Worm (Caenorhabditis elegans) whole organism, midembryonic: Measurements from ENCODE around the gene che-2.

Experiments
- T22C8.4 ChIP-seq: fragments of 200-800 bp; sonication (Bioruptor generic); IDR thresholded peaks from 2 replicates; pipeline ENCODE4 v1.3.6; 2022; ENCODE audit warnings: missing genetic modification characterization, missing compliant biosample characterization
- cog-1 ChIP-seq: sonication (generic microtip); optimal IDR thresholded peaks from 2 replicates; lab custom pipeline; 2016; ENCODE audit warnings: missing genetic modification characterization, missing compliant biosample characterization
- flt-1 ChIP-seq: fragments of 200-800 bp; sonication (Bioruptor generic); IDR thresholded peaks from 2 replicates; pipeline ENCODE4 v1.3.6; 2022; ENCODE audit warnings: missing genetic modification characterization, missing compliant biosample characterization
- klf-2 ChIP-seq: fragments of 200-800 bp; sonication (Bioruptor generic); conservative IDR thresholded peaks from 2 replicates; pipeline ENCODE4 v1.3.6; 2022; ENCODE audit warnings: missing genetic modification reagents, missing genetic modification characterization, missing compliant biosample characterization
- med-1 ChIP-seq: sonication (generic microtip); optimal IDR thresholded peaks from 2 replicates; lab custom pipeline; 2017; ENCODE audit warnings: missing genetic modification characterization, mild to moderate bottlenecking, missing compliant biosample characterization, antibody characterized with exemption, missing genetic modification reagents; ENCODE audit not compliant: insufficient read depth
- ref-1 ChIP-seq: fragments of 200-800 bp; sonication (Bioruptor generic); conservative IDR thresholded peaks from 2 replicates; pipeline ENCODE4 v1.3.6; 2022; ENCODE audit warnings: missing genetic modification reagents, missing genetic modification characterization, missing compliant biosample characterization
- tab-1 ChIP-seq: fragments of 200-800 bp; sonication (Bioruptor generic); IDR thresholded peaks from 2 replicates; pipeline ENCODE4 v1.3.6; 2022; ENCODE audit warnings: missing genetic modification characterization, missing compliant biosample characterization
- ztf-23 ChIP-seq: fragments of 200-800 bp; sonication (Bioruptor generic); IDR thresholded peaks from 2 replicates; pipeline ENCODE4 v1.3.6; 2022; ENCODE audit warnings: missing genetic modification reagents, missing genetic modification characterization, missing compliant biosample characterization
- ztf-29 ChIP-seq: fragments of 200-800 bp; sonication (Bioruptor generic); IDR thresholded peaks from 2 replicates; pipeline ENCODE4 v1.3.6; 2022; ENCODE audit warnings: missing genetic modification reagents, missing genetic modification characterization, missing compliant biosample characterization

che-2 gene

ce11 chrX:459316-459715, 21.9 kb upstream of the che-2 start:
- TF ChIP-seq klf-2 (GFP tag; lab: Robert Waterston, UW) (no peak), tab-1 (GFP tag; lab: Robert Waterston, UW) (no peak)

- TF ChIP-seq flt-1 (GFP tag; lab: Robert Waterston, UW) (no peak), klf-2 (GFP tag; lab: Robert Waterston, UW) (no peak), ref-1 (no peak), tab-1 (GFP tag; lab: Robert Waterston, UW) (no peak), med-1 (GFP tag; lab: Kevin White, UChicago) (no peak), T22C8.4 (no peak), ztf-23 (GFP tag; lab: Robert Waterston, UW) (no peak), ztf-29 (no peak)
Measured at ce11 chrX:460351-460750, 20.9 kb upstream of the che-2 start, which contains the start of gene aagr-4. Gene aagr-4 (plus strand): TSS chrX:460651.

- no peak for TF ChIP-seq ref-1
- TF ChIP-seq tab-1 (GFP tag; lab: Robert Waterston, UW) = 0 out of 2 replicates have a peak, but pooled peaks have one; percentile 40
Measured at ce11 chrX:461623-462022, 19.6 kb upstream of the che-2 start.

ce11 chrX:465931-466330, 15.3 kb upstream of the che-2 start:
- TF ChIP-seq ref-1 = peak; percentile 49; the same call in 1 of the 2 replicates
- 0 out of 2 replicates have a peak, but pooled peaks have one; percentile 43 for TF ChIP-seq flt-1 (GFP tag; lab: Robert Waterston, UW)
- peak; percentile 22; the same call in 1 of the 2 replicates for TF ChIP-seq ztf-29
- 0 out of 2 replicates have a peak, but pooled peaks have one; percentile 47 for TF ChIP-seq ztf-23 (GFP tag; lab: Robert Waterston, UW)
- TF ChIP-seq tab-1 (GFP tag; lab: Robert Waterston, UW) = peak; percentile 54; the same call in 1 of the 2 replicates
- 0 out of 2 replicates have a peak, but pooled peaks have one; percentile 9 for TF ChIP-seq T22C8.4
- TF ChIP-seq klf-2 (GFP tag; lab: Robert Waterston, UW) = peak; percentile 57; the same call in 1 of the 2 replicates

ce11 chrX:467338-467823, 13.9 kb upstream of the che-2 start:
- no peak for TF ChIP-seq cog-1 (tag; lab: Kevin White, UChicago)
- no peak for TF ChIP-seq klf-2 (GFP tag; lab: Robert Waterston, UW)
- no peak for TF ChIP-seq med-1 (GFP tag; lab: Kevin White, UChicago)
- no peak for TF ChIP-seq ztf-29
- TF ChIP-seq tab-1 (GFP tag; lab: Robert Waterston, UW) = no peak

- no peak for TF ChIP-seq klf-2 (GFP tag; lab: Robert Waterston, UW)
- no peak for TF ChIP-seq tab-1 (GFP tag; lab: Robert Waterston, UW)
Measured at ce11 chrX:476261-476660, 5.0 kb upstream of the che-2 start, which contains the start of gene F38G1.3. Gene F38G1.3 (plus strand): TSS chrX:476561.

- TF ChIP-seq T22C8.4 = no peak
- TF ChIP-seq tab-1 (GFP tag; lab: Robert Waterston, UW) = no peak
- no peak for TF ChIP-seq cog-1 (tag; lab: Kevin White, UChicago)
- no peak for TF ChIP-seq ref-1
- no peak for TF ChIP-seq ztf-29
- TF ChIP-seq ztf-23 (GFP tag; lab: Robert Waterston, UW) = no peak
- no peak for TF ChIP-seq flt-1 (GFP tag; lab: Robert Waterston, UW)
- no peak for TF ChIP-seq klf-2 (GFP tag; lab: Robert Waterston, UW)
- TF ChIP-seq med-1 (GFP tag; lab: Kevin White, UChicago) = no peak
Measured at ce11 chrX:487669-488068, 6.4 kb downstream of the che-2 start.

- TF ChIP-seq med-1 (GFP tag; lab: Kevin White, UChicago) (peak; percentile 73), cog-1 (tag; lab: Kevin White, UChicago) (peak; percentile 89), ref-1 (peak; percentile 93), tab-1 (GFP tag; lab: Robert Waterston, UW) (peak; percentile 94), ztf-23 (GFP tag; lab: Robert Waterston, UW) (peak; percentile 96), T22C8.4 (peak; percentile 91), klf-2 (GFP tag; lab: Robert Waterston, UW) (peak; percentile 96), flt-1 (GFP tag; lab: Robert Waterston, UW) (peak; percentile 97), ztf-29 (peak; percentile 96)
Measured at ce11 chrX:489635-490105, 8.4 kb downstream of the che-2 start, which contains the start of gene egl-17. Gene egl-17 (plus strand): TSS chrX:489685.

- TF ChIP-seq klf-2 (GFP tag; lab: Robert Waterston, UW) (no peak), cog-1 (tag; lab: Kevin White, UChicago) (no peak), ztf-29 (no peak)
Measured at ce11 chrX:492919-493318, 11.7 kb downstream of the che-2 start, which contains the start of gene B0310.1. Gene B0310.1 (plus strand): TSS chrX:493228.

- TF ChIP-seq tab-1 (GFP tag; lab: Robert Waterston, UW) = no peak
- no peak for TF ChIP-seq ztf-23 (GFP tag; lab: Robert Waterston, UW)
- no peak for TF ChIP-seq ref-1
Measured at ce11 chrX:496795-497194, 15.5 kb downstream of the che-2 start.

ce11 chrX:498640-499039, 17.4 kb downstream of the che-2 start:
- TF ChIP-seq tab-1 (GFP tag; lab: Robert Waterston, UW) = no peak
- TF ChIP-seq ztf-23 (GFP tag; lab: Robert Waterston, UW) = no peak
- TF ChIP-seq ref-1 = no peak
- no peak for TF ChIP-seq ztf-29
- TF ChIP-seq klf-2 (GFP tag; lab: Robert Waterston, UW) = no peak
- no peak for TF ChIP-seq flt-1 (GFP tag; lab: Robert Waterston, UW)
- TF ChIP-seq med-1 (GFP tag; lab: Kevin White, UChicago) = no peak
- no peak for TF ChIP-seq T22C8.4
- no peak for TF ChIP-seq cog-1 (tag; lab: Kevin White, UChicago)
